Fruit fly (Drosophila melanogaster) S2 (cell line): ENCODE data around the gene Cpr97Ea.

Experiments
- CG8478 ChIP-seq: fragments of >200 bp; optimal IDR thresholded peaks from 2 replicates; lab custom pipeline; 2018
- CTCF ChIP-seq, 2 experiments: fragments of >200 bp; optimal IDR thresholded peaks; 2 replicates each; lab custom pipeline; 2018

DNA sequence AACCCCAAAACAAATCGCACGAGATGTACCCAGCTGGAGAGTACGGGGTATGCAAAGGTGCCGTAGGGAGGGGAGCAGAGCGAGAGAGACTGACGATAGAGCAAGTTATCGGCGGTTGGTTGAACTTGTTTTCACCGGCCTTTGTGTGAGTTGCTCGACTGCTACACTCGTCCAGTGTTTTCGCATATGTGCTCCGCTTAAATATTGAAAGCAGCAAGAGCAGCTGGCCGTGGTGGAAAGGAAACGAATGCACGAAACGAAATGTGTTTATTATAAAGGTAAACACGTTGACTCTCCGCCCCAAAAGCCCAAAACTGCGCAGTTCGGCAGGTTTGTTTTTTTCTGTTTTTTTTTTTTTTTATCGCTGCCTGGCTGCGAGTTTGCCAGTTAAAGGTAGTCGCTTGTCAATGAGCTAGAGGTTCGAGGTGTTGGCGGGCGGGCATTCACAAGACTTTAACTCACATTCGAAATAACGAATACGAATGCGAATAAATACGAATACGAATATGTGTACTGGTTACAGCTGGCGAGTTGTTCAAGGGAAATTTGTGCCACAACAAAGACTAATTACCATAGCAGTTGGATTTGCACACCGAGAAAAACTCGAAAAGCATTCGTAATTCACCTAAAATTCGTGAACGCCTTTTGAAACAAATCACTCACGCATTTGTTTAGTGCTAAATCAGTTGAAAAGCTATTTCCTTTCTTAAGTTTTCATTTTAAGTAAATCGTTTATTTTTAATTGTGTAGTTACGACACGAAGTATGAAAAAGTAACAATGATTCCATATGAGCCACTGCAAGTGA is 42.2 kb upstream of the Cpr97Ea start:
- no peak for TF ChIP-seq CTCF (optimal IDR thresholded peaks at IDR 0.05; lab: Kevin White, UChicago)
- no peak for TF ChIP-seq CG8478 (lab: Kevin White, UChicago)
